Fruit fly (Drosophila melanogaster) whole organism, embryonic: ENCODE results near the gene RpS28b.
A peak's percentile ranks its signal among the peaks of the same experiment; 100 is the strongest.

ENCODE experiments used
- Adf1 ChIP-seq: fragments of 200-800 bp; sonication (Bioruptor generic); IDR thresholded peaks from 2 replicates; pipeline ENCODE4 v1.3.6; 2022; ENCODE audit warnings: missing biosample characterization, missing genetic modification characterization
- Atf-2 ChIP-seq: fragments of 200-800 bp; sonication (Bioruptor generic); optimal IDR thresholded peaks from 2 replicates; lab custom pipeline; 2016; ENCODE audit warnings: missing biosample characterization, missing genetic modification characterization
- Awh ChIP-seq: fragments of 200-800 bp; sonication (Bioruptor generic); IDR thresholded peaks from 2 replicates; pipeline ENCODE4, ENCODE4 v1.3.6; 2022; ENCODE audit warnings: missing biosample characterization, missing genetic modification characterization
- CG10321 ChIP-seq: fragments of 200-800 bp; sonication (Bioruptor generic); IDR thresholded peaks from 2 replicates; pipeline ENCODE4 v1.3.6; 2022; ENCODE audit warnings: missing biosample characterization, missing genetic modification characterization
- CG12071 ChIP-seq: fragments of 200-800 bp; sonication (Bioruptor generic); optimal IDR thresholded peaks from 3 replicates; lab custom pipeline; 2018; ENCODE audit warnings: missing biosample characterization, mild to moderate bottlenecking, missing genetic modification characterization
- CG13123 ChIP-seq: fragments of 200-800 bp; sonication (Bioruptor generic); optimal IDR thresholded peaks from 2 replicates; lab custom pipeline; 2016; ENCODE audit warnings: missing biosample characterization, missing genetic modification characterization
- CG14441 ChIP-seq: fragments of 200-800 bp; sonication (Bioruptor generic); IDR thresholded peaks from 2 replicates; pipeline ENCODE4 v1.3.6; 2022; ENCODE audit warnings: missing biosample characterization, missing genetic modification characterization
- CG15011 ChIP-seq: fragments of 200-800 bp; sonication (Bioruptor generic); optimal IDR thresholded peaks from 3 replicates; lab custom pipeline; 2018; ENCODE audit warnings: missing biosample characterization, mild to moderate bottlenecking, missing genetic modification characterization
- CG16779 ChIP-seq: fragments of 200-800 bp; sonication (Bioruptor generic); IDR thresholded peaks from 2 replicates; pipeline ENCODE4 v1.3.6; 2022; ENCODE audit warnings: missing biosample characterization, missing genetic modification characterization
- CG17359 ChIP-seq: fragments of 200-800 bp; sonication (Bioruptor generic); optimal IDR thresholded peaks from 3 replicates; lab custom pipeline; 2018; ENCODE audit warnings: missing biosample characterization, mild to moderate bottlenecking, missing genetic modification characterization, moderate library complexity
- CG17361 ChIP-seq: fragments of 200-800 bp; sonication (Bioruptor generic); IDR thresholded peaks from 3 replicates; pipeline ENCODE4 v1.3.6; 2022; ENCODE audit warnings: missing biosample characterization, missing genetic modification characterization
- CG18764 ChIP-seq: fragments of 200-800 bp; sonication (Bioruptor generic); optimal IDR thresholded peaks from 3 replicates; lab custom pipeline; 2016; ENCODE audit warnings: missing biosample characterization, missing genetic modification characterization
- CG2116 ChIP-seq: fragments of 200-800 bp; sonication (Bioruptor generic); optimal IDR thresholded peaks from 3 replicates; lab custom pipeline; 2018; ENCODE audit warnings: missing biosample characterization, mild to moderate bottlenecking, missing genetic modification characterization
- CG2120 ChIP-seq: fragments of 200-800 bp; sonication (Bioruptor generic); optimal IDR thresholded peaks from 3 replicates; lab custom pipeline; 2016; ENCODE audit warnings: missing biosample characterization, missing genetic modification characterization
- CG30403 ChIP-seq: fragments of 200-800 bp; sonication (Bioruptor generic); optimal IDR thresholded peaks from 3 replicates; lab custom pipeline; 2016; ENCODE audit warnings: missing biosample characterization, missing genetic modification characterization
- CG32772 ChIP-seq: fragments of 200-800 bp; sonication (Bioruptor generic); IDR thresholded peaks from 2 replicates; pipeline ENCODE4 v1.3.6; 2022; ENCODE audit warnings: missing biosample characterization, missing genetic modification characterization
- CG4404 ChIP-seq: fragments of 200-800 bp; sonication (Bioruptor generic); IDR thresholded peaks from 2 replicates; pipeline ENCODE4 v1.3.6; 2022; ENCODE audit warnings: missing biosample characterization, missing genetic modification characterization
- CG6683 ChIP-seq: fragments of 200-800 bp; sonication (Bioruptor generic); optimal IDR thresholded peaks from 2 replicates; lab custom pipeline; 2017; ENCODE audit warnings: missing biosample characterization, mild to moderate bottlenecking, missing genetic modification characterization, missing genetic modification reagents
- CG6689 ChIP-seq: fragments of 200-800 bp; sonication (Bioruptor generic); IDR thresholded peaks from 2 replicates; pipeline ENCODE4 v1.3.6; 2022; ENCODE audit warnings: missing biosample characterization, missing genetic modification characterization
- CG7963 ChIP-seq: fragments of 200-800 bp; sonication (Bioruptor generic); IDR thresholded peaks from 3 replicates; pipeline ENCODE4 v1.3.6; 2022; ENCODE audit warnings: missing biosample characterization, missing genetic modification characterization; ENCODE audit not compliant: partially characterized antibody
- CG9817 ChIP-seq: fragments of 200-800 bp; sonication (Bioruptor generic); optimal IDR thresholded peaks from 2 replicates; lab custom pipeline; 2018; ENCODE audit warnings: missing biosample characterization, mild to moderate bottlenecking, missing genetic modification characterization, moderate library complexity
- D ChIP-seq, 2 experiments: fragments of 200-800 bp in 1 of 2; fragments of >200 bp in 1 of 2; sonication (Bioruptor generic) in 1 of 2; optimal IDR thresholded peaks; 2 replicates in 1 of 2; 3 replicates in 1 of 2; lab custom pipeline; 2017; ENCODE audit warnings: mild to moderate bottlenecking in 1 of 2, missing biosample characterization in 1 of 2, missing genetic modification characterization in 1 of 2, missing genetic modification reagents in 1 of 2
- D19B ChIP-seq: fragments of 200-800 bp; sonication (Bioruptor generic); optimal IDR thresholded peaks from 2 replicates; lab custom pipeline; 2017; ENCODE audit warnings: missing biosample characterization, mild to moderate bottlenecking, missing genetic modification characterization
- Dll ChIP-seq: fragments of 200-800 bp; sonication (Bioruptor generic); IDR thresholded peaks from 4 replicates; pipeline ENCODE4 v1.3.6; 2022; ENCODE audit warnings: missing biosample characterization, missing genetic modification characterization; ENCODE audit not compliant: partially characterized antibody
- HmgZ ChIP-seq: fragments of 200-800 bp; sonication (Bioruptor generic); optimal IDR thresholded peaks from 2 replicates; lab custom pipeline; 2018; ENCODE audit warnings: missing biosample characterization, mild to moderate bottlenecking, missing genetic modification characterization
- Hr78 ChIP-seq, 2 experiments: fragments of 200-800 bp in 1 of 2; fragments of >200 bp in 1 of 2; sonication (Bioruptor generic) in 1 of 2; optimal IDR thresholded peaks; 2 replicates each; lab custom pipeline; 2017 to 2019; ENCODE audit warnings: missing biosample characterization in 2 of 2, missing genetic modification characterization in 2 of 2, mild to moderate bottlenecking in 1 of 2, moderate library complexity in 1 of 2
- Hsf ChIP-seq: fragments of 200-800 bp; sonication (Bioruptor generic); optimal IDR thresholded peaks from 3 replicates; lab custom pipeline; 2016; ENCODE audit warnings: missing biosample characterization, missing genetic modification characterization
- Lhr ChIP-seq: fragments of 200-800 bp; sonication (Bioruptor generic); optimal IDR thresholded peaks from 3 replicates; lab custom pipeline; 2017; ENCODE audit warnings: mild to moderate bottlenecking, missing biosample characterization, missing genetic modification reagents, missing genetic modification characterization
- Opbp ChIP-seq: fragments of 200-800 bp; sonication (Bioruptor generic); IDR thresholded peaks from 3 replicates; pipeline ENCODE4 v1.3.6; 2022; ENCODE audit warnings: missing biosample characterization, missing genetic modification characterization; ENCODE audit not compliant: partially characterized antibody
- Sry-δ ChIP-seq: fragments of 200-800 bp; sonication (Bioruptor generic); optimal IDR thresholded peaks from 2 replicates; lab custom pipeline; 2016; ENCODE audit warnings: missing biosample characterization, missing genetic modification characterization
- Xrp1 ChIP-seq: fragments of 200-800 bp; sonication (Bioruptor generic); IDR thresholded peaks from 2 replicates; pipeline ENCODE4 v1.3.6; 2022; ENCODE audit warnings: missing biosample characterization, missing genetic modification characterization
- br ChIP-seq: fragments of >200 bp; optimal IDR thresholded peaks from 2 replicates; lab custom pipeline; 2017
- caup ChIP-seq: fragments of 200-800 bp; sonication (Bioruptor generic); optimal IDR thresholded peaks from 3 replicates; lab custom pipeline; 2017; ENCODE audit warnings: missing biosample characterization, mild to moderate bottlenecking, missing genetic modification characterization, moderate library complexity; ENCODE audit not compliant: severe bottlenecking
- cg ChIP-seq: fragments of 200-800 bp; sonication (Bioruptor generic); optimal IDR thresholded peaks from 3 replicates; lab custom pipeline; 2019; ENCODE audit warnings: missing biosample characterization, mild to moderate bottlenecking, missing genetic modification characterization, moderate library complexity
- dysf ChIP-seq: fragments of 200-800 bp; sonication (Bioruptor generic); IDR thresholded peaks from 3 replicates; pipeline ENCODE4 v1.3.6; 2022; ENCODE audit warnings: missing biosample characterization, missing genetic modification characterization
- en ChIP-seq: fragments of 200-800 bp; sonication (Bioruptor generic); optimal IDR thresholded peaks from 2 replicates; lab custom pipeline; 2016; ENCODE audit warnings: missing biosample characterization, missing genetic modification characterization
- fd96Cb ChIP-seq: fragments of 200-800 bp; sonication (Bioruptor generic); optimal IDR thresholded peaks from 2 replicates; lab custom pipeline; 2018; ENCODE audit warnings: missing biosample characterization, mild to moderate bottlenecking, missing genetic modification characterization, moderate library complexity
- gro ChIP-seq: fragments of 200-800 bp; sonication (Bioruptor generic); optimal IDR thresholded peaks from 2 replicates; lab custom pipeline; 2016; ENCODE audit warnings: missing biosample characterization, missing genetic modification characterization
- gsb-n ChIP-seq: fragments of 200-800 bp; sonication (Bioruptor generic); optimal IDR thresholded peaks from 3 replicates; lab custom pipeline; 2018; ENCODE audit warnings: missing biosample characterization, mild to moderate bottlenecking, missing genetic modification characterization
- hth ChIP-seq: fragments of >200 bp; optimal IDR thresholded peaks from 2 replicates; lab custom pipeline; 2017; ENCODE audit warnings: inconsistent platforms
- ind ChIP-seq: fragments of 200-800 bp; sonication (Bioruptor generic); optimal IDR thresholded peaks from 3 replicates; lab custom pipeline; 2016; ENCODE audit warnings: missing biosample characterization, missing genetic modification characterization
- nom ChIP-seq: fragments of 200-800 bp; sonication (Bioruptor generic); optimal IDR thresholded peaks from 2 replicates; lab custom pipeline; 2017; ENCODE audit warnings: missing biosample characterization, missing genetic modification characterization, mild to moderate bottlenecking, moderate library complexity, missing genetic modification reagents
- pan ChIP-seq, 4 experiments: fragments of >200 bp in 3 of 4; fragments of 200-800 bp in 1 of 4; sonication (Bioruptor generic) in 1 of 4; optimal IDR thresholded peaks in 3 of 4; IDR thresholded peaks in 1 of 4; 2 replicates each; pipeline versions ENCODE4 v1.3.6 to Lab custom; 2017 to 2022; ENCODE audit warnings: missing biosample characterization in 2 of 4, missing genetic modification characterization in 2 of 4, mixed read lengths in 1 of 4
- run ChIP-seq: fragments of 200-800 bp; sonication (Bioruptor generic); optimal IDR thresholded peaks from 3 replicates; lab custom pipeline; 2018; ENCODE audit warnings: missing biosample characterization, mild to moderate bottlenecking, missing genetic modification characterization
- sd ChIP-seq: fragments of 200-800 bp; sonication (Bioruptor generic); optimal IDR thresholded peaks from 3 replicates; lab custom pipeline; 2018; ENCODE audit warnings: missing biosample characterization, mild to moderate bottlenecking, missing genetic modification characterization, moderate library complexity
- slou ChIP-seq: fragments of 200-800 bp; sonication (Bioruptor generic); optimal IDR thresholded peaks from 3 replicates; lab custom pipeline; 2016; ENCODE audit warnings: missing biosample characterization, missing genetic modification characterization
- sr ChIP-seq: fragments of 200-800 bp; sonication (Bioruptor generic); IDR thresholded peaks from 3 replicates; pipeline ENCODE4 v1.3.6; 2022; ENCODE audit warnings: missing biosample characterization, missing genetic modification characterization
- twi ChIP-seq: fragments of 200-800 bp; optimal IDR thresholded peaks from 2 replicates; lab custom pipeline; 2019; ENCODE audit warnings: missing biosample characterization, mild to moderate bottlenecking, missing genetic modification characterization, moderate library complexity

The RpS28b gene

dm6 chrX:9600083-9600817, 45.8 kb downstream of the RpS28b start (continued):
- TF ChIP-seq gsb-n (tag; lab: Kevin White, UChicago) (peak; percentile 30), Lhr (GFP tag; lab: Kevin White, UChicago) (peak; percentile 32), CG2120 (peak; percentile 90), twi (tag; lab: Kevin White, UChicago) (peak; percentile 42), fd96Cb (tag; lab: Kevin White, UChicago) (peak; percentile 64), gro (GFP tag; lab: Kevin White, UChicago) (peak; percentile 79), CG17359 (peak; percentile 76), CG18764 (GFP tag; lab: Kevin White, UChicago) (peak; percentile 49), Hr78 (GFP tag; optimal IDR thresholded peaks at IDR 0.05; lab: Kevin White, UChicago) (peak in 1 of 2 experiments; percentile 87), Hsf (GFP tag; lab: Kevin White, UChicago) (peak; percentile 74), Awh (GFP tag; lab: Robert Waterston, UW) (no peak), CG6689 (GFP tag; lab: Robert Waterston, UW) (peak; percentile 73), nom (peak; percentile 47), en (GFP tag; lab: Kevin White, UChicago) (peak; percentile 13), CG32772 (GFP tag; lab: Robert Waterston, UW) (peak; percentile 83), slou (GFP tag; lab: Kevin White, UChicago) (peak; percentile 72), CG2116 (GFP tag; lab: Kevin White, UChicago) (peak; percentile 7), hth (lab: Kevin White, UChicago) (no peak), cg (peak; percentile 84), CG6683 (GFP tag; lab: Kevin White, UChicago) (peak; percentile 58), CG7963 (GFP tag; lab: Robert Waterston, UW) (no peak), CG17361 (GFP tag; lab: Robert Waterston, UW) (peak; percentile 85), Opbp (GFP tag; lab: Robert Waterston, UW) (no peak), caup (peak; percentile 76), CG4404 (peak; percentile 46; the same call in 1 of the 2 replicates), dysf (GFP tag; lab: Robert Waterston, UW) (peak; percentile 85), CG15011 (GFP tag; lab: Kevin White, UChicago) (no peak), CG13123 (peak; percentile 23), sd (tag; lab: Kevin White, UChicago) (peak; percentile 62), CG10321 (no peak), CG14441 (peak; percentile 70), br (no peak), ind (peak; percentile 75), Xrp1 (GFP tag; lab: Robert Waterston, UW) (peak; percentile 76), run (tag; lab: Kevin White, UChicago) (peak; percentile 22), D19B (GFP tag; lab: Kevin White, UChicago) (peak; percentile 95), pan (optimal IDR thresholded peaks at IDR 0.05; lab: Kevin White, UChicago) (no peak), pan (GFP tag; optimal IDR thresholded peaks at IDR 0.05 in 1 of 2, IDR thresholded peaks at IDR 0.05 in 1 of 2) (peak in 1 of 2 experiments; percentile 68), CG9817 (tag; lab: Kevin White, UChicago) (peak; percentile 67), Dll (no peak), sr (GFP tag; lab: Robert Waterston, UW) (no peak), CG12071 (GFP tag; lab: Kevin White, UChicago) (peak; percentile 44), Adf1 (peak; percentile 3; the same call in 1 of the 2 replicates), CG30403 (GFP tag; lab: Kevin White, UChicago) (peak; percentile 82), Sry-δ (peak; percentile 9), D (optimal IDR thresholded peaks at IDR 0.05; lab: Kevin White, UChicago) (no peak), D (GFP tag; optimal IDR thresholded peaks at IDR 0.05; lab: Kevin White, UChicago) (peak; percentile 60), CG16779 (GFP tag; lab: Robert Waterston, UW) (no peak), Atf-2 (peak; percentile 62), HmgZ (tag; lab: Kevin White, UChicago) (peak; percentile 79)
